Fruit fly (Drosophila melanogaster): ENCODE data around the gene CG6980.
A peak's percentile ranks its signal among the peaks of the same experiment; 100 is the strongest.

Gene CG6980

DNA sequence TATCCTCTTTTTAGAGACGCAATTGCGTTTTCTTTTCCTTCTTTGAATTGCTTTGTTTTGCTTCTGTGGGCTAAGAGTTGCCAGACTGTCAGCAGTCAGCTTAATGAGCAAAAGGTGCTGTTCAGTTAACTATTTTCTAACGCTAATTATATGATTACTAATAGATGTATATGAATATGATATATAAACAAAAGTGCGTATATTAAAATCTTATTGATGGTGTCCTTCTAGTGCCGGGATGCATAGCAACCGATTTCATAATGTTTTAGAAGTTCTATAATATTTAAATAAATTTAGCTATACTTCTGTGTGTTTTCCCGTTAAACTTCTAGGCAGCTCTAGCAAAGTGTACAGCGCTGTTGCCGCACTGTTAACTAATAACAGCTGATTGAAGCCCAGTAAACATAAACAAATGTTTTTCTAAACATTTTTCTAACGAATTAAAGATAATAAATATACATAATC, 22.5 kb downstream of the CG6980 start, which contains the start of the genes Kaz and CG43273 (continued):
- 0 out of 2 replicates have a peak, but pooled peaks have one; percentile 11 for TF ChIP-seq stc (GFP tag; IDR thresholded peaks at IDR 0.05)
- TF ChIP-seq CG1602 (GFP tag; optimal IDR thresholded peaks at IDR 0.05): peak; percentile 48
- TF ChIP-seq CG13894 (tag; optimal IDR thresholded peaks at IDR 0.05): no peak
- peak; percentile 43 for TF ChIP-seq psq (GFP tag; optimal IDR thresholded peaks at IDR 0.05)
- TF ChIP-seq lbe (GFP tag; optimal IDR thresholded peaks at IDR 0.05): peak; percentile 32
- peak; percentile 76 for TF ChIP-seq phol (tag; optimal IDR thresholded peaks at IDR 0.05)
- 0 out of 4 replicates have a peak, but pooled peaks have one; percentile 25 for TF ChIP-seq Dll (GFP tag; IDR thresholded peaks at IDR 0.05; ENCODE audit: partially characterized antibody)
- peak; percentile 78 for TF ChIP-seq CG9932 (GFP tag; IDR thresholded peaks at IDR 0.05)
- no peak for TF ChIP-seq pan (optimal IDR thresholded peaks at IDR 0.05)
- TF ChIP-seq pan (GFP tag; optimal IDR thresholded peaks at IDR 0.05 in 1 of 2, IDR thresholded peaks at IDR 0.05 in 1 of 2): no peak
- no peak for TF ChIP-seq emc (GFP tag; optimal IDR thresholded peaks at IDR 0.05)

DNA sequence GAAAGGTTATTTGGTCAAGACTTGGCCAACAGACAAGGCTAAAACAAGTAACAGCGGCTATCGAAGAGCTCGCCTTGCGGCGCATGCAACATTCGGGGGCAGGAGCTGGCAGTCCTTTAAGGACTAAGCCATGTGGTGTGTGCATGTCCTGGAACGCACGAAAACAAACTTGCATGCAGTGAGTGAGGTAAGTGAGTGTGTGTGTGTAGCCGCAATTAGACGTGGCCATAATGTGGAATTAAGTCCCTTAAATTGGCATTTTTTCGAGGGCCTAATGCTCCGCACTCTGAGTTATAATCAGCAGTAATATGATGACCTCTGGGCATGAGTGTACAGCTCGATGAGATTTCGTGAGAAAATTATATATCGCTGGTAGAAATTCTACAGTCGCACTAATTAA, 26.2 kb downstream of the CG6980 start, which contains the start of gene sosie:
sosie (plus strand) TSS at position 301 of the 400 bp plus-strand sequence.
- no peak for TF ChIP-seq Sox100B (GFP tag; optimal IDR thresholded peaks at IDR 0.05)
- TF ChIP-seq az2 (GFP tag; optimal IDR thresholded peaks at IDR 0.05): no peak
- no peak for TF ChIP-seq CG11085 (GFP tag; IDR thresholded peaks at IDR 0.05)
- no peak for TF ChIP-seq Lim3 (GFP tag; IDR thresholded peaks at IDR 0.05)
- no peak for TF ChIP-seq Six4 (GFP tag; optimal IDR thresholded peaks at IDR 0.05)
- no peak for TF ChIP-seq CG2875 (GFP tag; optimal IDR thresholded peaks at IDR 0.05)
- no peak for TF ChIP-seq CG4820 (GFP tag; optimal IDR thresholded peaks at IDR 0.05)
- TF ChIP-seq nau (GFP tag; optimal IDR thresholded peaks at IDR 0.05): no peak
- no peak for TF ChIP-seq ATbp (GFP tag; optimal IDR thresholded peaks at IDR 0.05)
- TF ChIP-seq CG8089 (GFP tag; optimal IDR thresholded peaks at IDR 0.05): no peak
- TF ChIP-seq Meics (GFP tag; optimal IDR thresholded peaks at IDR 0.05): no peak
- no peak for TF ChIP-seq CG1647 (GFP tag; optimal IDR thresholded peaks at IDR 0.05)
- no peak for TF ChIP-seq gce (GFP tag; IDR thresholded peaks at IDR 0.05)
- TF ChIP-seq CrebB (tag; optimal IDR thresholded peaks at IDR 0.05): no peak

DNA sequence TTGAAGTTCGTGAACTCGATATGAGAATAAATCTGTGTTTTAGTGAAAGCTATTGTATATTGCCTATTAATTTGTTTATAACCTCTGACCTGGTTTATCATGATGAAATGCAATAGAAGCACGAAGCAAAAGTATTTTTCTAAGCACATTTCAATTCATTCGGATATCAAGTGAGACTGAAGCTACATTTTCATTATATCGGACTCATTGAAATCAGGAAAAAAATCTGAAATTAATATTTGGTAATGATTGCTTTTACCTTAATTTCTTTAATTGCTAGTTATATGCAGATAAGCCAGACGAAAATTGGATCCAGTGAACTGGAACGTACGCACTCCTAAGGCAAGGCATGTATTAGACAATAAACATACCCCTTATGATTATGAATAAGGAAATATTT, 33.6 kb downstream of the CG6980 start, which contains the start of gene CG33658:
CG33658 (minus strand) TSS at position 101 of the 400 bp plus-strand sequence.
- TF ChIP-seq ham (GFP tag; IDR thresholded peaks at IDR 0.05): no peak

DNA sequence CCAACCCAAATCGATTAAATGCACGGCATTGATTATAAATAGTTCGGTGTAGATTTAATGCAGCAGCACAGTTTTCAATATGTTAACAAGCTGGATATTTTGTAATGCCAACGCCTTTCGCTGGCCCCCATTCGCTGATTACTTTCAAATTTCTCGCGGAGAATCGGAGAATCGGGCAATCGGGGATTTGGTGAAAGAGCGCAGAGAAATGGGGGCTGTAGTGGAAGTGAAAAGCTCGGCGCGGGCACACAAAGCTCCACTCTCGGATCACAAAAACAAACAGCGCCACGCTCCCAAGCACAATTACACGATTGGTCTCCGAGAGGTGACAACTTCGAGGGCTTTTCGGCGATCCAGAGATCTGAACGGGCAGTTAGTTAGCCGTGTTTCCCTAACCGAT, 34.2 kb downstream of the CG6980 start, which contains the start of gene Esp:
Esp (plus strand) TSS at position 301 of the 400 bp plus-strand sequence.
- TF ChIP-seq Trl (optimal IDR thresholded peaks at IDR 0.05) (peak in 1 of 2 experiments; percentile 19), Trl (GFP tag; optimal IDR thresholded peaks at IDR 0.05) (no peak), Deaf1 (tag; optimal IDR thresholded peaks at IDR 0.05) (peak; percentile 53), sens (GFP tag) (peak; percentile 39), Opbp (GFP tag; IDR thresholded peaks at IDR 0.05; ENCODE audit: partially characterized antibody) (0 out of 3 replicates have a peak, but pooled peaks have one; percentile 7), bowl (GFP tag; IDR thresholded peaks at IDR 0.05) (no peak), ken (GFP tag; IDR thresholded peaks at IDR 0.05) (no peak), Scr (GFP tag; IDR thresholded peaks at IDR 0.05; ENCODE audit: partially characterized antibody) (no peak), bsh (GFP tag; optimal IDR thresholded peaks at IDR 0.05) (no peak), repo (GFP tag; optimal IDR thresholded peaks at IDR 0.05) (no peak)

All from whole organism, embryonic.